Fruit fly (Drosophila melanogaster) whole organism, wandering third instar larva: ENCODE measurements around the gene CG7275.

Experiments
- Abd-B ChIP-seq: fragments of >200 bp; optimal IDR thresholded peaks from 2 replicates; lab custom pipeline; 2017; ENCODE audit warnings: missing biosample characterization, missing genetic modification characterization
- CG32264 ChIP-seq: fragments of 200-800 bp; sonication (Bioruptor generic); optimal IDR thresholded peaks from 2 replicates; lab custom pipeline; 2016; ENCODE audit warnings: missing biosample characterization, missing genetic modification characterization
- CG9705 ChIP-seq: fragments of 200-800 bp; sonication (Bioruptor generic); optimal IDR thresholded peaks from 2 replicates; lab custom pipeline; 2018; ENCODE audit warnings: missing biosample characterization, mild to moderate bottlenecking, missing genetic modification characterization
- CrebA ChIP-seq: fragments of 200-800 bp; sonication (Bioruptor generic); optimal IDR thresholded peaks from 2 replicates; lab custom pipeline; 2016; ENCODE audit warnings: missing biosample characterization, mild to moderate bottlenecking, missing genetic modification characterization, borderline replicate concordance
- Dfd ChIP-seq: fragments of >200 bp; optimal IDR thresholded peaks from 2 replicates; lab custom pipeline; 2017; ENCODE audit warnings: missing biosample characterization, missing genetic modification characterization
- Dif ChIP-seq: fragments of 200-275, 200-300 bp; sonication (Bioruptor generic); optimal IDR thresholded peaks from 2 replicates; lab custom pipeline; 2018; ENCODE audit warnings: missing biosample characterization, missing genetic modification characterization; ENCODE audit not compliant: partially characterized antibody
- GATAd ChIP-seq: sonication (Bioruptor generic); optimal IDR thresholded peaks from 2 replicates; lab custom pipeline; 2016; ENCODE audit warnings: missing biosample characterization, missing genetic modification characterization
- HLH106 ChIP-seq: fragments of 200-800 bp; optimal IDR thresholded peaks from 3 replicates; lab custom pipeline; 2019; ENCODE audit warnings: missing biosample characterization, mild to moderate bottlenecking, missing genetic modification characterization, moderate library complexity
- Hnf4 ChIP-seq: fragments of 200-800 bp; sonication (Bioruptor generic); optimal IDR thresholded peaks from 2 replicates; lab custom pipeline; 2016; ENCODE audit warnings: missing biosample characterization, mild to moderate bottlenecking, missing genetic modification characterization
- Hr78 ChIP-seq: fragments of >200 bp; optimal IDR thresholded peaks from 2 replicates; lab custom pipeline; 2017; ENCODE audit warnings: missing biosample characterization, missing genetic modification characterization
- Hr83 ChIP-seq: fragments of 200-300 bp; sonication (Bioruptor generic); optimal IDR thresholded peaks from 2 replicates; lab custom pipeline; 2016; ENCODE audit warnings: missing biosample characterization, mild to moderate bottlenecking, missing genetic modification characterization, moderate library complexity; ENCODE audit not compliant: poor library complexity, severe bottlenecking
- Jra ChIP-seq: sonication (Bioruptor generic); optimal IDR thresholded peaks from 2 replicates; lab custom pipeline; 2016; ENCODE audit warnings: missing biosample characterization, missing genetic modification characterization
- Mio ChIP-seq: sonication (Bioruptor generic); optimal IDR thresholded peaks from 2 replicates; lab custom pipeline; 2016; ENCODE audit warnings: missing biosample characterization, missing genetic modification characterization
- Myc ChIP-seq: fragments of >200 bp; optimal IDR thresholded peaks from 2 replicates; lab custom pipeline; 2017
- N ChIP-seq: fragments of >200 bp; optimal IDR thresholded peaks from 2 replicates; lab custom pipeline; 2018; ENCODE audit warnings: missing biosample characterization, missing external identifiers, missing genetic modification characterization
- OdsH ChIP-seq: fragments of 200-800 bp; sonication (Bioruptor generic); optimal IDR thresholded peaks from 2 replicates; lab custom pipeline; 2016; ENCODE audit warnings: missing biosample characterization, mild to moderate bottlenecking, missing genetic modification characterization
- Rel ChIP-seq, 2 experiments: fragments of 200-800 bp; sonication (Bioruptor generic) in 1 of 2; optimal IDR thresholded peaks; 2 replicates in 1 of 2; 3 replicates in 1 of 2; lab custom pipeline; 2016 to 2019; ENCODE audit warnings: mild to moderate bottlenecking in 2 of 2, missing biosample characterization in 2 of 2, missing genetic modification characterization in 2 of 2, moderate library complexity in 1 of 2
- Sp1 ChIP-seq: fragments of 200-800 bp; sonication (Bioruptor generic); optimal IDR thresholded peaks from 3 replicates; lab custom pipeline; 2019; ENCODE audit warnings: missing biosample characterization, mild to moderate bottlenecking, missing genetic modification characterization, moderate library complexity
- Vsx2 ChIP-seq: fragments of 200-300, 225-300 bp; sonication (Bioruptor generic); optimal IDR thresholded peaks from 2 replicates; lab custom pipeline; 2018; ENCODE audit warnings: missing biosample characterization, missing genetic modification characterization; ENCODE audit not compliant: partially characterized antibody
- br ChIP-seq: fragments of 200-800 bp; sonication (Bioruptor generic); optimal IDR thresholded peaks from 2 replicates; lab custom pipeline; 2016; ENCODE audit warnings: missing biosample characterization, missing genetic modification characterization
- brk ChIP-seq: fragments of 200-800 bp; sonication (Bioruptor generic); optimal IDR thresholded peaks from 2 replicates; lab custom pipeline; 2016; ENCODE audit warnings: missing biosample characterization, mild to moderate bottlenecking, missing genetic modification characterization
- dl ChIP-seq, 2 experiments: fragments of 175-275, 200-275 bp in 1 of 2; fragments of 200-275 bp in 1 of 2; sonication (Bioruptor generic); optimal IDR thresholded peaks; lab custom pipeline; 2018; ENCODE audit warnings: mild to moderate bottlenecking in 2 of 2, missing biosample characterization in 2 of 2, missing genetic modification characterization in 2 of 2, moderate library complexity in 2 of 2; ENCODE audit not compliant: partially characterized antibody in 2 of 2, insufficient read depth in 1 of 2
- dmrt93B ChIP-seq: fragments of 200-800 bp; sonication (Bioruptor generic); optimal IDR thresholded peaks from 2 replicates; lab custom pipeline; 2018; ENCODE audit warnings: missing biosample characterization, mild to moderate bottlenecking, missing genetic modification characterization
- dsf ChIP-seq: sonication (Bioruptor generic); optimal IDR thresholded peaks from 2 replicates; lab custom pipeline; 2016; ENCODE audit warnings: missing biosample characterization, missing genetic modification characterization, borderline replicate concordance
- ey ChIP-seq: fragments of 200-800 bp; sonication (Bioruptor generic); optimal IDR thresholded peaks from 2 replicates; lab custom pipeline; 2016; ENCODE audit warnings: missing biosample characterization, missing genetic modification characterization
- foxo ChIP-seq, 2 experiments: fragments of 200-800 bp; sonication (Bioruptor generic); optimal IDR thresholded peaks; 2 replicates in 1 of 2; 3 replicates in 1 of 2; lab custom pipeline; 2016 to 2017; ENCODE audit warnings: missing biosample characterization in 2 of 2, missing genetic modification characterization in 2 of 2
- fru ChIP-seq: fragments of 200-800 bp; sonication (Bioruptor generic); optimal IDR thresholded peaks from 3 replicates; lab custom pipeline; 2016; ENCODE audit warnings: missing biosample characterization, mild to moderate bottlenecking, missing genetic modification characterization
- h ChIP-seq: fragments of 200-800 bp; sonication (Bioruptor generic); optimal IDR thresholded peaks from 3 replicates; lab custom pipeline; 2016; ENCODE audit warnings: missing biosample characterization, mild to moderate bottlenecking, missing genetic modification characterization
- jim ChIP-seq: fragments of 175-275, 200-325 bp; sonication (Bioruptor generic); optimal IDR thresholded peaks from 2 replicates; lab custom pipeline; 2016; ENCODE audit warnings: missing biosample characterization, mild to moderate bottlenecking, missing genetic modification characterization
- lola ChIP-seq: fragments of >200 bp; optimal IDR thresholded peaks from 2 replicates; lab custom pipeline; 2017; ENCODE audit warnings: missing biosample characterization, missing genetic modification characterization
- pan ChIP-seq: fragments of >200 bp; optimal IDR thresholded peaks from 2 replicates; lab custom pipeline; 2017
- psq ChIP-seq: fragments of 200-800 bp; sonication (Bioruptor generic); optimal IDR thresholded peaks from 3 replicates; lab custom pipeline; 2017; ENCODE audit warnings: missing biosample characterization, mild to moderate bottlenecking, missing genetic modification characterization, moderate library complexity
- rgr ChIP-seq: fragments of 200-800 bp; sonication (Bioruptor generic); optimal IDR thresholded peaks from 3 replicates; lab custom pipeline; 2016; ENCODE audit warnings: missing biosample characterization, mild to moderate bottlenecking, missing genetic modification characterization
- sage ChIP-seq: fragments of 200-800 bp; sonication (Bioruptor generic); optimal IDR thresholded peaks from 2 replicates; lab custom pipeline; 2016; ENCODE audit warnings: missing biosample characterization, mild to moderate bottlenecking, missing genetic modification characterization
- sv ChIP-seq: fragments of 200-800 bp; sonication (Bioruptor generic); optimal IDR thresholded peaks from 3 replicates; lab custom pipeline; 2016; ENCODE audit warnings: missing biosample characterization, missing genetic modification characterization
- tai ChIP-seq: sonication (Bioruptor generic); optimal IDR thresholded peaks from 2 replicates; lab custom pipeline; 2016; ENCODE audit warnings: missing biosample characterization, missing genetic modification characterization
- usp ChIP-seq: fragments of >200 bp; optimal IDR thresholded peaks from 2 replicates; lab custom pipeline; 2017; ENCODE audit warnings: missing biosample characterization, missing genetic modification characterization
- woc ChIP-seq: sonication (Bioruptor generic); optimal IDR thresholded peaks from 2 replicates; lab custom pipeline; 2016; ENCODE audit warnings: missing biosample characterization, mild to moderate bottlenecking, missing genetic modification characterization

CG7275 gene

DNA sequence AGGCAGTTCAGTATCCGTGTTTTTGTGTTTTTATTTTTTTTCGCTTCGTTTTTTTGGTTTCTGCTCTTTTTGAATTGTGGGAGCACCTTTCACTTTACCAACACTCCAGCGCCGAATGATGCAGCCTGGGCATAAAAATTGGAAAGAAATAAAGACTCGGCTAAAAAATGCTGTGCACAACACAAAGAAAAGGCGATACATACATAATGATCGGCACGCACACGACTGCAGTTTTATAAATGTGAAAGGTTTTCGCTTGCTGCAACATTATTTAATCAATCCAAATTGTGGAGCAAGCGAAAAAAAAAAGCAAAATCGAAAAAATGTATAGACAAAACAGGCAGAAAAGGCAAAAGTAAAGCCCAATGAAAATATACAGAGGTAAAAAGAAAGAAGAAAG, 44.3 kb downstream of the CG7275 start:
- TF ChIP-seq lola (GFP tag; lab: Kevin White, UChicago) (no peak), foxo (GFP tag; optimal IDR thresholded peaks at IDR 0.05; lab: Kevin White, UChicago) (no peak), GATAd (no peak), tai (GFP tag; lab: Kevin White, UChicago) (no peak), ey (GFP tag; lab: Kevin White, UChicago) (no peak), Myc (lab: Kevin White, UChicago) (no peak)

dm6 chr3L:15543467-15543866, 44.7 kb downstream of the CG7275 start:
- TF ChIP-seq CG32264 (GFP tag; lab: Kevin White, UChicago) (no peak), usp (GFP tag; lab: Kevin White, UChicago) (no peak), sv (GFP tag; lab: Kevin White, UChicago) (no peak), Abd-B (GFP tag; lab: Kevin White, UChicago) (no peak), Hr83 (GFP tag; lab: Kevin White, UChicago) (no peak), Mio (GFP tag; lab: Kevin White, UChicago) (no peak), brk (GFP tag; lab: Kevin White, UChicago) (no peak), psq (no peak), OdsH (no peak), pan (lab: Kevin White, UChicago) (no peak), Sp1 (GFP tag; lab: Kevin White, UChicago) (no peak), foxo (GFP tag; optimal IDR thresholded peaks at IDR 0.05; lab: Kevin White, UChicago) (no peak), br (GFP tag; lab: Kevin White, UChicago) (no peak), woc (no peak)

DNA sequence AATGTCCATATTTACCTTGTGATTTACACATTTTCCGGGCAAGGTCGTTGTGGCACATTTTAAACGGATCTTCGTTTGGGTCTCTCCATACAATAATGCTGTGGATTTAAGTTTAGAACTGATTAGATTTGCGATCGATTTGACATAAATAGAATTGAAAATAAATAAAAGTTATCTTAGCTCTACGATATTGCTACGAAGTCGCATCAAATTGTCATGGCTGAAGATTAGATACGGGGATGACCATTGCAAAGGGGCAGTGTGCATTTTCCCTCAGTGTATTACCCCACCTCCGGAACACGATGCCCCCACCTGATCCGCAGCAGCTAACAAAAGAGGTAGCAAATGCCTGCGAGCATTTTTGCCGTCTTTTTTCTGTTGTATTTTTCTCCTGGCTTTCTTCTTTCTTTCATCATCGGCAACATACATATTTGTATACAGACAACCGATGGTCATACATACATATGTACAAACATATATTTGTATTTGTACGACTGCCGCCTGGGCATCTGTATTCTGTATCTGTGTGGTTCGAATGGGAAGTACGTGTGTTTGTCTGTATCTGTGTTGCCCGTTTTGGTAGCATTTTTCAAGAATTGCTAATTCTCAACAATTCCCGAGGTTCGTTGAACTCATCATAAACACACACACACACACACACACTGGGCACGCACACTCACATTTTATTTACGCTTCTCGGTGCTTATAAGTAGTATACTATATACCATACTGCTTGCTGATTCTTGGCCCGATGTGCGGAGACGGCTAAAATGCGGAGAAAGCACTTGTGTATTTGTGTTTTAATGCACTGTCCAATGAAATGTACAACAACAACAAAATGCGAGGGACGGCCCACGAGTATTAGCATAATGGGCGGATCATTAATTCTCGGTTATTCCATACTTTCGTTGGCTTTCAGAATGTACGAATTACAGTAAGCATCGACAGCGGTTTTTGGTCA, 46.0 kb downstream of the CG7275 start:
- TF ChIP-seq lola (GFP tag; lab: Kevin White, UChicago) (no peak), Hr83 (GFP tag; lab: Kevin White, UChicago) (no peak), Myc (lab: Kevin White, UChicago) (no peak), sv (GFP tag; lab: Kevin White, UChicago) (no peak), GATAd (no peak), sage (GFP tag; lab: Kevin White, UChicago) (no peak), Hnf4 (peak; percentile 0), N (GFP tag; lab: Kevin White, UChicago) (no peak), dmrt93B (no peak), Dfd (GFP tag; lab: Kevin White, UChicago) (no peak), jim (GFP tag; lab: Kevin White, UChicago) (peak; percentile 15), brk (GFP tag; lab: Kevin White, UChicago) (no peak), Abd-B (GFP tag; lab: Kevin White, UChicago) (no peak), HLH106 (tag; lab: Kevin White, UChicago) (peak; percentile 35), dsf (GFP tag; lab: Kevin White, UChicago) (no peak), CG9705 (GFP tag; lab: Kevin White, UChicago) (no peak), Mio (GFP tag; lab: Kevin White, UChicago) (no peak), Rel (GFP tag; optimal IDR thresholded peaks at IDR 0.05; lab: Kevin White, UChicago) (no peak), Rel (tag; optimal IDR thresholded peaks at IDR 0.05; lab: Kevin White, UChicago) (peak; percentile 53), rgr (GFP tag; lab: Kevin White, UChicago) (peak; percentile 20), woc (peak; percentile 39), dl (GFP tag; optimal IDR thresholded peaks at IDR 0.05; lab: Kevin White, UChicago; ENCODE audit: insufficient read depth in 1 of 2, partially characterized antibody in 2 of 2) (no peak), foxo (GFP tag; optimal IDR thresholded peaks at IDR 0.05; lab: Kevin White, UChicago) (peak in 1 of 2 experiments; percentile 39), fru (peak; percentile 37), CrebA (no peak), Jra (GFP tag; lab: Kevin White, UChicago) (no peak), Sp1 (GFP tag; lab: Kevin White, UChicago) (peak; percentile 16), tai (GFP tag; lab: Kevin White, UChicago) (no peak), usp (GFP tag; lab: Kevin White, UChicago) (no peak), br (GFP tag; lab: Kevin White, UChicago) (peak; percentile 21), psq (peak; percentile 53), Dif (no peak), Hr78 (no peak), Vsx2 (GFP tag; lab: Kevin White, UChicago) (no peak), pan (lab: Kevin White, UChicago) (no peak), CG32264 (GFP tag; lab: Kevin White, UChicago) (no peak), ey (GFP tag; lab: Kevin White, UChicago) (peak; percentile 37), OdsH (peak; percentile 12), h (GFP tag; lab: Kevin White, UChicago) (no peak)
- TF ChIP-seq, all 38 proteins: peak for 13
